Worm (Caenorhabditis elegans) whole organism, mixed stage, embryonic: ENCODE data around the gene rheb-1.
A peak's percentile ranks its signal among the peaks of the same experiment; 100 is the strongest.

Experiments used
- M03D4.4 ChIP-seq: sonication (generic microtip); optimal IDR thresholded peaks from 2 replicates; lab custom pipeline; 2017; ENCODE audit warnings: mild to moderate bottlenecking, missing genetic modification characterization, missing compliant biosample characterization
- bed-3 ChIP-seq: fragments of 200-800 bp; sonication (Bioruptor generic); optimal IDR thresholded peaks from 3 replicates; lab custom pipeline; 2018; ENCODE audit warnings: mild to moderate bottlenecking, missing genetic modification characterization, moderate library complexity, missing compliant biosample characterization
- blmp-1 ChIP-seq: fragments of 150-350 bp; optimal IDR thresholded peaks from 2 replicates; lab custom pipeline; 2014; ENCODE audit warnings: missing biosample characterization, missing genetic modification characterization
- ceh-39 ChIP-seq: fragments of 150-350 bp; optimal IDR thresholded peaks from 2 replicates; lab custom pipeline; 2014; ENCODE audit warnings: missing biosample characterization, missing genetic modification characterization
- ceh-43 ChIP-seq: fragments of 200-800 bp; sonication (Bioruptor generic); optimal IDR thresholded peaks from 2 replicates; lab custom pipeline; 2018; ENCODE audit warnings: mild to moderate bottlenecking, missing genetic modification characterization, moderate library complexity, missing compliant biosample characterization
- ceh-83 ChIP-seq: fragments of 200-800 bp; sonication (Bioruptor generic); optimal IDR thresholded peaks from 2 replicates; lab custom pipeline; 2018; ENCODE audit warnings: mild to moderate bottlenecking, missing genetic modification characterization, missing compliant biosample characterization
- ces-1 ChIP-seq: fragments of 150-350 bp; optimal IDR thresholded peaks from 2 replicates; lab custom pipeline; 2014; ENCODE audit warnings: missing biosample characterization, missing genetic modification reagents, missing genetic modification characterization
- cnd-1 ChIP-seq: fragments of 200-800 bp; sonication (Bioruptor generic); optimal IDR thresholded peaks from 2 replicates; lab custom pipeline; 2018; ENCODE audit warnings: mild to moderate bottlenecking, missing genetic modification characterization, missing compliant biosample characterization
- drap-1 ChIP-seq: fragments of 200-800 bp; sonication (Bioruptor generic); optimal IDR thresholded peaks from 3 replicates; lab custom pipeline; 2018; ENCODE audit warnings: mild to moderate bottlenecking, missing genetic modification characterization, missing compliant biosample characterization
- elt-3 ChIP-seq: fragments of 150-350 bp; optimal IDR thresholded peaks from 2 replicates; lab custom pipeline; 2014; ENCODE audit warnings: missing biosample characterization, missing genetic modification characterization
- flh-1 ChIP-seq: fragments of 200-800 bp; sonication (Bioruptor generic); optimal IDR thresholded peaks from 2 replicates; lab custom pipeline; 2018; ENCODE audit warnings: mild to moderate bottlenecking, missing genetic modification characterization, moderate library complexity, missing compliant biosample characterization
- ham-2 ChIP-seq: fragments of 200-800 bp; sonication (Bioruptor generic); optimal IDR thresholded peaks from 2 replicates; lab custom pipeline; 2018; ENCODE audit warnings: mild to moderate bottlenecking, missing genetic modification characterization, missing compliant biosample characterization
- hlh-1 ChIP-seq: fragments of 150-350 bp; optimal IDR thresholded peaks from 2 replicates; lab custom pipeline; 2014; ENCODE audit warnings: missing biosample characterization, missing genetic modification reagents, missing genetic modification characterization
- lin-13 ChIP-seq: fragments of 150-350 bp; optimal IDR thresholded peaks from 2 replicates; lab custom pipeline; 2014; ENCODE audit warnings: missing biosample characterization, missing genetic modification characterization
- lin-32 ChIP-seq: fragments of 200-800 bp; sonication (Bioruptor generic); optimal IDR thresholded peaks from 2 replicates; lab custom pipeline; 2018; ENCODE audit warnings: mild to moderate bottlenecking, missing genetic modification characterization, missing compliant biosample characterization
- lsy-2 ChIP-seq: fragments of 150-350 bp; optimal IDR thresholded peaks from 2 replicates; lab custom pipeline; 2014; ENCODE audit warnings: missing biosample characterization, missing genetic modification characterization
- mab-5 ChIP-seq: fragments of 150-350 bp; optimal IDR thresholded peaks from 2 replicates; lab custom pipeline; 2014; ENCODE audit warnings: missing biosample characterization, missing genetic modification characterization
- mep-1 ChIP-seq: fragments of 150-350 bp; optimal IDR thresholded peaks from 2 replicates; lab custom pipeline; 2017; ENCODE audit warnings: missing biosample characterization, missing genetic modification reagents, missing genetic modification characterization, inconsistent platforms
- nhr-12 ChIP-seq: fragments of 150-350 bp; optimal IDR thresholded peaks from 2 replicates; lab custom pipeline; 2014; ENCODE audit warnings: missing biosample characterization, missing genetic modification characterization
- nhr-237 ChIP-seq: fragments of 150-350 bp; optimal IDR thresholded peaks from 2 replicates; lab custom pipeline; 2014; ENCODE audit warnings: missing biosample characterization, missing genetic modification characterization
- nhr-28 ChIP-seq: fragments of 150-350 bp; optimal IDR thresholded peaks from 2 replicates; lab custom pipeline; 2014; ENCODE audit warnings: missing biosample characterization, missing genetic modification characterization
- nhr-76 ChIP-seq: sonication (generic microtip); optimal IDR thresholded peaks from 2 replicates; lab custom pipeline; 2017; ENCODE audit warnings: missing biosample characterization, missing genetic modification characterization
- snpc-4 ChIP-seq: fragments of 150-350 bp; optimal IDR thresholded peaks from 2 replicates; lab custom pipeline; 2014; ENCODE audit warnings: missing biosample characterization, missing genetic modification characterization
- sptf-1 ChIP-seq: sonication (generic microtip); optimal IDR thresholded peaks from 2 replicates; lab custom pipeline; 2017; ENCODE audit warnings: mild to moderate bottlenecking, missing genetic modification characterization, moderate library complexity, missing compliant biosample characterization
- unc-120 ChIP-seq: sonication (generic microtip); optimal IDR thresholded peaks from 2 replicates; lab custom pipeline; 2017; ENCODE audit warnings: missing genetic modification characterization, missing compliant biosample characterization; ENCODE audit not compliant: poor library complexity, severe bottlenecking
- unc-62 ChIP-seq: fragments of 150-350 bp; optimal IDR thresholded peaks from 2 replicates; lab custom pipeline; 2014; ENCODE audit warnings: missing biosample characterization, missing genetic modification reagents, missing genetic modification characterization
- zip-8 ChIP-seq: fragments of 150-350 bp; optimal IDR thresholded peaks from 2 replicates; lab custom pipeline; 2014; ENCODE audit warnings: missing biosample characterization, missing genetic modification characterization
- ztf-11 ChIP-seq: fragments of 150-350 bp; optimal IDR thresholded peaks from 2 replicates; lab custom pipeline; 2014; ENCODE audit warnings: missing biosample characterization, missing genetic modification characterization

Gene rheb-1

ce11 chrIII:9442846-9443245, 13.0 kb downstream of the rheb-1 start:
- TF ChIP-seq lin-13: no peak
- TF ChIP-seq mep-1 (tag; lab: Kevin White, UChicago): no peak
- TF ChIP-seq ces-1 (GFP tag; lab: Kevin White, UChicago): no peak

- TF ChIP-seq hlh-1 (tag; lab: Kevin White, UChicago): no peak
- no peak for TF ChIP-seq ham-2 (GFP tag; lab: Kevin White, UChicago)
- no peak for TF ChIP-seq sptf-1 (tag; lab: Kevin White, UChicago)
- TF ChIP-seq nhr-76 (tag; lab: Kevin White, UChicago): no peak
- no peak for TF ChIP-seq mab-5 (tag; lab: Kevin White, UChicago)
- no peak for TF ChIP-seq cnd-1 (tag; lab: Kevin White, UChicago)
- no peak for TF ChIP-seq lsy-2 (tag; lab: Kevin White, UChicago)
- no peak for TF ChIP-seq lin-32
- TF ChIP-seq, all 35 proteins: peak for 0
Observed at ce11 chrIII:9441133-9441532, 14.7 kb downstream of the rheb-1 start, which contains the start of gene emb-30. Gene emb-30, minus strand, starts transcription at chrIII:9441460.

ce11 chrIII:9439399-9439798, 16.4 kb downstream of the rheb-1 start, which contains the start of gene F54C8.1:
Gene F54C8.1, plus strand, starts transcription at chrIII:9439699.
- TF ChIP-seq flh-1 (GFP tag; lab: Kevin White, UChicago) (no peak), unc-62 (GFP tag; lab: Kevin White, UChicago) (no peak), nhr-76 (tag; lab: Kevin White, UChicago) (no peak), ztf-11 (tag; lab: Kevin White, UChicago) (no peak), lin-32 (no peak), M03D4.4 (tag; lab: Kevin White, UChicago) (no peak), snpc-4 (no peak), nhr-12 (tag; lab: Kevin White, UChicago) (no peak), zip-8 (tag; lab: Kevin White, UChicago) (no peak), ham-2 (GFP tag; lab: Kevin White, UChicago) (no peak), ceh-43 (GFP tag; lab: Kevin White, UChicago) (no peak), elt-3 (tag; lab: Kevin White, UChicago) (no peak)
- TF ChIP-seq, all 35 proteins: peak for 0

ce11 chrIII:9434999-9435398, 20.8 kb downstream of the rheb-1 start:
- no peak for TF ChIP-seq lin-32
- TF ChIP-seq ztf-11 (tag; lab: Kevin White, UChicago): no peak
- TF ChIP-seq unc-120 (tag; lab: Kevin White, UChicago): no peak
- no peak for TF ChIP-seq drap-1
- no peak for TF ChIP-seq zip-8 (tag; lab: Kevin White, UChicago)
- TF ChIP-seq nhr-237 (tag; lab: Kevin White, UChicago): no peak
- no peak for TF ChIP-seq blmp-1 (tag; lab: Kevin White, UChicago)
- no peak for TF ChIP-seq mep-1 (tag; lab: Kevin White, UChicago)
- no peak for TF ChIP-seq ceh-39 (tag; lab: Kevin White, UChicago)
- TF ChIP-seq bed-3 (GFP tag; lab: Kevin White, UChicago): no peak
- TF ChIP-seq lsy-2 (tag; lab: Kevin White, UChicago): no peak
- no peak for TF ChIP-seq nhr-28 (tag; lab: Kevin White, UChicago)
- no peak for TF ChIP-seq unc-62 (GFP tag; lab: Kevin White, UChicago)
- TF ChIP-seq elt-3 (tag; lab: Kevin White, UChicago): no peak

ce11 chrIII:9433576-9434107, 22.2 kb downstream of the rheb-1 start, which contains the start of gene cpar-1:
Gene cpar-1, plus strand, starts transcription at chrIII:9434057.
- no peak for TF ChIP-seq lin-32
- TF ChIP-seq lin-13: peak; percentile 14
- TF ChIP-seq zip-8 (tag; lab: Kevin White, UChicago): no peak
- TF ChIP-seq cnd-1 (tag; lab: Kevin White, UChicago): no peak

ce11 chrIII:9426301-9426700, 29.5 kb downstream of the rheb-1 start, which contains the start of gene T26G10.5:
Gene T26G10.5, minus strand, starts transcription at chrIII:9426401.
- no peak for TF ChIP-seq ceh-83 (GFP tag; lab: Kevin White, UChicago)
- TF ChIP-seq flh-1 (GFP tag; lab: Kevin White, UChicago): no peak
- no peak for TF ChIP-seq ceh-39 (tag; lab: Kevin White, UChicago)
- TF ChIP-seq elt-3 (tag; lab: Kevin White, UChicago): no peak
